Fruit fly (Drosophila melanogaster) whole organism, embryonic: ENCODE measurements around the gene Rab35.

Experiments
- Bgb ChIP-seq: fragments of 200-800 bp; sonication (Bioruptor generic); IDR thresholded peaks from 2 replicates; pipeline ENCODE4 v1.3.6; 2022; ENCODE audit warnings: missing biosample characterization, missing genetic modification characterization; ENCODE audit not compliant: partially characterized antibody
- CG10462 ChIP-seq: fragments of 200-800 bp; sonication (Bioruptor generic); optimal IDR thresholded peaks from 2 replicates; lab custom pipeline; 2016; ENCODE audit warnings: missing biosample characterization, missing genetic modification characterization
- CG11696 ChIP-seq: fragments of 200-800 bp; sonication (Bioruptor generic); IDR thresholded peaks from 2 replicates; pipeline ENCODE4 v1.3.6; 2022; ENCODE audit warnings: missing biosample characterization, missing genetic modification characterization
- CG12236 ChIP-seq: fragments of 200-800 bp; sonication (Bioruptor generic); optimal IDR thresholded peaks from 2 replicates; lab custom pipeline; 2016; ENCODE audit warnings: missing biosample characterization, missing genetic modification characterization
- CG13775 ChIP-seq: fragments of 200-800 bp; sonication (Bioruptor generic); optimal IDR thresholded peaks from 3 replicates; lab custom pipeline; 2017; ENCODE audit warnings: missing biosample characterization, mild to moderate bottlenecking, missing genetic modification characterization
- CG15514 ChIP-seq: fragments of 200-800 bp; sonication (Bioruptor generic); optimal IDR thresholded peaks from 3 replicates; lab custom pipeline; 2017; ENCODE audit warnings: missing biosample characterization, missing genetic modification characterization, mild to moderate bottlenecking, moderate library complexity, missing genetic modification reagents
- CG1647 ChIP-seq: fragments of 200-800 bp; sonication (Bioruptor generic); optimal IDR thresholded peaks from 3 replicates; lab custom pipeline; 2016; ENCODE audit warnings: missing biosample characterization, missing genetic modification characterization
- CG16813 ChIP-seq: fragments of 200-800 bp; sonication (Bioruptor generic); IDR thresholded peaks from 3 replicates; pipeline ENCODE4 v1.3.6; 2022; ENCODE audit warnings: missing biosample characterization, missing genetic modification characterization; ENCODE audit not compliant: partially characterized antibody
- CG18764 ChIP-seq: fragments of 200-800 bp; sonication (Bioruptor generic); optimal IDR thresholded peaks from 3 replicates; lab custom pipeline; 2016; ENCODE audit warnings: missing biosample characterization, missing genetic modification characterization
- CG33213 ChIP-seq: fragments of 200-800 bp; sonication (Bioruptor generic); optimal IDR thresholded peaks from 3 replicates; lab custom pipeline; 2016; ENCODE audit warnings: missing biosample characterization, missing genetic modification characterization
- CG3407 ChIP-seq: fragments of 200-800 bp; sonication (Bioruptor generic); optimal IDR thresholded peaks from 2 replicates; lab custom pipeline; 2018; ENCODE audit warnings: missing biosample characterization, mild to moderate bottlenecking, missing genetic modification characterization
- CG34224 ChIP-seq: fragments of 200-800 bp; sonication (Bioruptor generic); IDR thresholded peaks from 3 replicates; pipeline ENCODE4 v1.3.6; 2022; ENCODE audit warnings: missing biosample characterization, missing genetic modification characterization; ENCODE audit not compliant: partially characterized antibody
- CG3995 ChIP-seq: fragments of 200-800 bp; sonication (Bioruptor generic); optimal IDR thresholded peaks from 3 replicates; lab custom pipeline; 2016; ENCODE audit warnings: missing biosample characterization, missing genetic modification characterization
- CG43689 ChIP-seq: fragments of 200-800 bp; sonication (Bioruptor generic); IDR thresholded peaks from 2 replicates; pipeline ENCODE4 v1.3.6; 2022; ENCODE audit warnings: missing biosample characterization, missing genetic modification characterization
- CG6854 ChIP-seq: fragments of 200-800 bp; sonication (Bioruptor generic); optimal IDR thresholded peaks from 3 replicates; lab custom pipeline; 2017; ENCODE audit warnings: missing biosample characterization, mild to moderate bottlenecking, missing genetic modification characterization
- CG7839 ChIP-seq: fragments of 200-800 bp; sonication (Bioruptor generic); optimal IDR thresholded peaks from 3 replicates; lab custom pipeline; 2018; ENCODE audit warnings: missing biosample characterization, mild to moderate bottlenecking, missing genetic modification characterization, moderate library complexity
- CG9437 ChIP-seq: fragments of 200-800 bp; sonication (Bioruptor generic); optimal IDR thresholded peaks from 2 replicates; lab custom pipeline; 2018; ENCODE audit warnings: missing biosample characterization, mild to moderate bottlenecking, missing genetic modification characterization
- CG9797 ChIP-seq: fragments of 200-800 bp; sonication (Bioruptor generic); optimal IDR thresholded peaks from 3 replicates; lab custom pipeline; 2018; ENCODE audit warnings: missing biosample characterization, mild to moderate bottlenecking, missing genetic modification characterization
- CG9932 ChIP-seq: fragments of 200-800 bp; sonication (Bioruptor generic); IDR thresholded peaks from 2 replicates; pipeline ENCODE4 v1.3.6; 2022; ENCODE audit warnings: missing biosample characterization, missing genetic modification characterization
- E2f2 ChIP-seq: fragments of 200-800 bp; sonication (Bioruptor generic); IDR thresholded peaks from 2 replicates; pipeline ENCODE4 v1.3.6; 2022; ENCODE audit warnings: missing biosample characterization, missing genetic modification characterization
- Gug ChIP-seq: fragments of 200-800 bp; sonication (Bioruptor generic); IDR thresholded peaks from 4 replicates; pipeline ENCODE4 v1.3.6; 2022; ENCODE audit warnings: missing biosample characterization, missing genetic modification characterization
- HLH4C ChIP-seq: fragments of 200-800 bp; sonication (Bioruptor generic); IDR thresholded peaks from 3 replicates; pipeline ENCODE4 v1.3.6; 2022; ENCODE audit warnings: missing biosample characterization, missing genetic modification characterization; ENCODE audit not compliant: partially characterized antibody
- Hey ChIP-seq: fragments of 200-800 bp; sonication (Bioruptor generic); optimal IDR thresholded peaks from 3 replicates; lab custom pipeline; 2018; ENCODE audit warnings: missing biosample characterization, mild to moderate bottlenecking, missing genetic modification characterization
- Hr51 ChIP-seq, 2 experiments: fragments of 200-800 bp; sonication (Bioruptor generic); optimal IDR thresholded peaks; 2 replicates in 1 of 2; 3 replicates in 1 of 2; lab custom pipeline; 2016 to 2018; ENCODE audit warnings: missing biosample characterization in 2 of 2, missing genetic modification characterization in 2 of 2, mild to moderate bottlenecking in 1 of 2, moderate library complexity in 1 of 2
- Myb ChIP-seq: fragments of 200-800 bp; sonication (Bioruptor generic); optimal IDR thresholded peaks from 2 replicates; lab custom pipeline; 2016; ENCODE audit warnings: missing biosample characterization, missing genetic modification characterization
- Nf-YC ChIP-seq: fragments of 200-800 bp; optimal IDR thresholded peaks from 3 replicates; lab custom pipeline; 2019; ENCODE audit warnings: missing biosample characterization, mild to moderate bottlenecking, missing genetic modification characterization, moderate library complexity
- Opbp ChIP-seq: fragments of 200-800 bp; sonication (Bioruptor generic); IDR thresholded peaks from 3 replicates; pipeline ENCODE4 v1.3.6; 2022; ENCODE audit warnings: missing biosample characterization, missing genetic modification characterization; ENCODE audit not compliant: partially characterized antibody
- Rfx ChIP-seq: fragments of 200-800 bp; sonication (Bioruptor generic); IDR thresholded peaks from 2 replicates; pipeline ENCODE4 v1.3.6; 2022; ENCODE audit warnings: missing biosample characterization, missing genetic modification characterization
- Scr ChIP-seq: fragments of 200-800 bp; sonication (Bioruptor generic); IDR thresholded peaks from 2 replicates; pipeline ENCODE4 v1.3.6; 2022; ENCODE audit warnings: missing biosample characterization, missing genetic modification characterization; ENCODE audit not compliant: partially characterized antibody
- Sry-δ ChIP-seq: fragments of 200-800 bp; sonication (Bioruptor generic); optimal IDR thresholded peaks from 2 replicates; lab custom pipeline; 2016; ENCODE audit warnings: missing biosample characterization, missing genetic modification characterization
- Xbp1 ChIP-seq: fragments of 200-800 bp; sonication (Bioruptor generic); optimal IDR thresholded peaks from 3 replicates; lab custom pipeline; 2016; ENCODE audit warnings: missing biosample characterization, mild to moderate bottlenecking, missing genetic modification characterization
- ato ChIP-seq: fragments of 200-800 bp; sonication (Bioruptor generic); IDR thresholded peaks from 2 replicates; pipeline ENCODE4 v1.3.6; 2022; ENCODE audit warnings: missing biosample characterization, missing genetic modification characterization; ENCODE audit not compliant: partially characterized antibody
- bbx ChIP-seq: fragments of 200-800 bp; sonication (Bioruptor generic); IDR thresholded peaks from 2 replicates; pipeline ENCODE4 v1.3.6; 2022; ENCODE audit warnings: missing biosample characterization, missing genetic modification characterization; ENCODE audit not compliant: partially characterized antibody
- br ChIP-seq: fragments of >200 bp; optimal IDR thresholded peaks from 2 replicates; lab custom pipeline; 2017
- dan ChIP-seq: fragments of 200-800 bp; sonication (Bioruptor generic); IDR thresholded peaks from 2 replicates; pipeline ENCODE4 v1.3.6; 2022; ENCODE audit warnings: missing biosample characterization, missing genetic modification characterization
- emc ChIP-seq: fragments of 200-800 bp; sonication (Bioruptor generic); optimal IDR thresholded peaks from 2 replicates; lab custom pipeline; 2016; ENCODE audit warnings: missing biosample characterization, missing genetic modification characterization
- en ChIP-seq: fragments of 200-800 bp; sonication (Bioruptor generic); optimal IDR thresholded peaks from 2 replicates; lab custom pipeline; 2016; ENCODE audit warnings: missing biosample characterization, missing genetic modification characterization
- gsb-n ChIP-seq: fragments of 200-800 bp; sonication (Bioruptor generic); optimal IDR thresholded peaks from 3 replicates; lab custom pipeline; 2018; ENCODE audit warnings: missing biosample characterization, mild to moderate bottlenecking, missing genetic modification characterization
- inv ChIP-seq: fragments of 200-800 bp; sonication (Bioruptor generic); IDR thresholded peaks from 2 replicates; pipeline ENCODE4 v1.3.6; 2022; ENCODE audit warnings: missing biosample characterization, missing genetic modification characterization; ENCODE audit not compliant: partially characterized antibody
- knrl ChIP-seq: fragments of 200-800 bp; sonication (Bioruptor generic); IDR thresholded peaks from 3 replicates; pipeline ENCODE4 v1.3.6; 2022; ENCODE audit warnings: missing biosample characterization, missing genetic modification characterization; ENCODE audit not compliant: partially characterized antibody
- luna ChIP-seq: fragments of 200-800 bp; sonication (Bioruptor generic); optimal IDR thresholded peaks from 2 replicates; lab custom pipeline; 2016; ENCODE audit warnings: missing biosample characterization, missing genetic modification characterization
- mirr ChIP-seq: fragments of 200-800 bp; sonication (Bioruptor generic); optimal IDR thresholded peaks from 3 replicates; lab custom pipeline; 2018; ENCODE audit warnings: missing biosample characterization, mild to moderate bottlenecking, missing genetic modification characterization
- onecut ChIP-seq: fragments of 200-800 bp; sonication (Bioruptor generic); IDR thresholded peaks from 2 replicates; pipeline ENCODE4 v1.3.6; 2022; ENCODE audit warnings: missing biosample characterization, missing genetic modification characterization
- org-1 ChIP-seq: fragments of 200-800 bp; sonication (Bioruptor generic); optimal IDR thresholded peaks from 2 replicates; lab custom pipeline; 2017; ENCODE audit warnings: missing biosample characterization, missing genetic modification characterization
- pzg ChIP-seq: fragments of 200-800 bp; sonication (Bioruptor generic); optimal IDR thresholded peaks from 3 replicates; lab custom pipeline; 2018; ENCODE audit warnings: missing biosample characterization, mild to moderate bottlenecking, missing genetic modification characterization, moderate library complexity
- row ChIP-seq: fragments of 200-800 bp; sonication (Bioruptor generic); IDR thresholded peaks from 3 replicates; pipeline ENCODE4 v1.3.6; 2022; ENCODE audit warnings: missing biosample characterization, missing genetic modification characterization
- sqz ChIP-seq: fragments of 200-800 bp; sonication (Bioruptor generic); optimal IDR thresholded peaks from 3 replicates; lab custom pipeline; 2018; ENCODE audit warnings: missing biosample characterization, mild to moderate bottlenecking, missing genetic modification characterization
- trem ChIP-seq: fragments of 200-800 bp; optimal IDR thresholded peaks from 3 replicates; lab custom pipeline; 2019; ENCODE audit warnings: missing biosample characterization, mild to moderate bottlenecking, missing genetic modification characterization, moderate library complexity
- trh ChIP-seq: fragments of 200-800 bp; sonication (Bioruptor generic); optimal IDR thresholded peaks from 2 replicates; lab custom pipeline; 2016; ENCODE audit warnings: missing biosample characterization, missing genetic modification characterization

The Rab35 gene

DNA sequence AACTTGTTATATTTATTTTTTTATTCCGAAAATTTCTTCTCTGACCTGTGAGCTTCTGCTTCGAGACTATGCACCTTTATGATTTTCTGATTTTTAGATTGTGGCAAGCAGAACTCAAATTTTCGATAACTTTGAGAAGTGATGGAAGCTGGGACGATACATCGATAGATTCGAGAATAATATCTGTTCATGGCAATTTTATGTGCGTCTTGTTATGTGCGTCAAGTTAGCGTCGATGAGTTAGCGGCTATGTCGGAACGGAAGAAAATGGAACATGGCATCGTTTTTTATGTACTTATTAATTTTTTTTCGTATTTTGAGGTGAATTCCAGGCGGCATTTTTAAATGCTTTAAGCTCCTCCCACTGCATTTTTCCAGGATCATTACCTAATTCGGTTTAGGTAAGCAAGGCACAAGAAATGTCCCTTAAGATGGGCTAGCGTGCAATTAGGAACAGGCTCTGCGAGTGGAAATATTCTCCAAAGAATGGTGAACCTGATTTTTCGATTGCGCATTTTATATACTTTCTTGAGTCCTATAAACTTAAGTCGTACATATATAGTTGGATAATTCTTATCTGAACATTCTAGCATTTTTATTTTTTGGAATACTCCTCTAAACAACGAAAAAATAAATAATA is 6.2 kb upstream of the Rab35 start, which contains the start of gene Phf7 (continued):
- peak; percentile 66 for TF ChIP-seq CG15514
- peak; percentile 82 for TF ChIP-seq Opbp (GFP tag; lab: Robert Waterston, UW)
- peak; percentile 79 for TF ChIP-seq E2f2
- no peak for TF ChIP-seq CG1647
- TF ChIP-seq sqz (GFP tag; lab: Kevin White, UChicago), result peak; percentile 62
- no peak for TF ChIP-seq CG7839
- TF ChIP-seq CG6854 (GFP tag; lab: Kevin White, UChicago), result no peak
- TF ChIP-seq CG33213 (GFP tag; lab: Kevin White, UChicago), result peak; percentile 52
- peak; percentile 65 for TF ChIP-seq HLH4C
- TF ChIP-seq Scr (GFP tag; lab: Robert Waterston, UW), result peak; percentile 73
- TF ChIP-seq Gug (GFP tag; lab: Robert Waterston, UW), result no peak
- TF ChIP-seq org-1 (GFP tag; lab: Kevin White, UChicago), result no peak
- no peak for TF ChIP-seq Hr51 (GFP tag; optimal IDR thresholded peaks at IDR 0.05; lab: Kevin White, UChicago)
- TF ChIP-seq CG3407 (GFP tag; lab: Kevin White, UChicago), result no peak
- peak; percentile 83 for TF ChIP-seq CG16813 (GFP tag; lab: Robert Waterston, UW)
- no peak for TF ChIP-seq CG18764
- peak; percentile 86 for TF ChIP-seq Bgb (GFP tag; lab: Robert Waterston, UW)
- no peak for TF ChIP-seq br
- TF ChIP-seq bbx (GFP tag; lab: Robert Waterston, UW), result peak; percentile 77
- TF ChIP-seq row (GFP tag; lab: Robert Waterston, UW), result peak; percentile 67
- no peak for TF ChIP-seq luna (GFP tag; lab: Kevin White, UChicago)
- TF ChIP-seq CG13775 (GFP tag; lab: Kevin White, UChicago), result no peak
- TF ChIP-seq CG34224 (GFP tag; lab: Robert Waterston, UW), result peak; percentile 47; the same call in 1 of the 3 replicates
- no peak for TF ChIP-seq emc (GFP tag; lab: Kevin White, UChicago)
- peak; percentile 12 for TF ChIP-seq CG3995
- peak; percentile 85 for TF ChIP-seq pzg (GFP tag; lab: Kevin White, UChicago)
- no peak for TF ChIP-seq Xbp1 (GFP tag; lab: Kevin White, UChicago)
- TF ChIP-seq Sry-δ (GFP tag; lab: Kevin White, UChicago), result peak; percentile 94
- peak; percentile 40; the same call in 1 of the 2 replicates for TF ChIP-seq CG9932 (GFP tag; lab: Robert Waterston, UW)
- TF ChIP-seq trem (tag; lab: Kevin White, UChicago), result peak; percentile 20
- TF ChIP-seq Myb (GFP tag; lab: Kevin White, UChicago), result peak; percentile 45
- no peak for TF ChIP-seq onecut (GFP tag; lab: Robert Waterston, UW)
- TF ChIP-seq ato, result peak; percentile 59
- TF ChIP-seq CG11696, result no peak
- TF ChIP-seq inv (GFP tag; lab: Robert Waterston, UW), result peak; percentile 78
- TF ChIP-seq knrl (GFP tag; lab: Robert Waterston, UW), result peak; percentile 81
- TF ChIP-seq CG12236, result no peak
- TF ChIP-seq gsb-n (tag; lab: Kevin White, UChicago), result no peak
- TF ChIP-seq en (GFP tag; lab: Kevin White, UChicago), result no peak
- no peak for TF ChIP-seq Hey
- TF ChIP-seq Rfx (GFP tag; lab: Robert Waterston, UW), result peak; percentile 15; the same call in 1 of the 2 replicates
- TF ChIP-seq Nf-YC (tag; lab: Kevin White, UChicago), result no peak
- TF ChIP-seq dan (GFP tag; lab: Robert Waterston, UW), result no peak
- TF ChIP-seq CG43689 (GFP tag; lab: Robert Waterston, UW), result no peak
- peak; percentile 15 for TF ChIP-seq CG9797 (GFP tag; lab: Kevin White, UChicago)
- TF ChIP-seq CG9437, result no peak
- TF ChIP-seq mirr (GFP tag; lab: Kevin White, UChicago), result no peak
- no peak for TF ChIP-seq CG10462 (GFP tag; lab: Kevin White, UChicago)
- TF ChIP-seq trh (GFP tag; lab: Kevin White, UChicago), result no peak
